Worm (Caenorhabditis elegans) whole organism, young adult: ENCODE results near the gene mut-14.

Experiments used
- ama-1 ChIP-seq, 3 experiments: fragments of 150-350 bp in 1 of 3; sonication (generic microtip) in 2 of 3; optimal IDR thresholded peaks; 2 replicates each; lab custom pipeline; 2014 to 2018; ENCODE audit warnings: missing biosample characterization in 2 of 3, missing genetic modification characterization in 2 of 3, missing genetic modification reagents in 2 of 3
- dpl-1 ChIP-seq: fragments of 150-350 bp; optimal IDR thresholded peaks from 2 replicates; lab custom pipeline; 2014; ENCODE audit warnings: missing biosample characterization, missing genetic modification reagents, missing genetic modification characterization
- lsl-1 ChIP-seq: fragments of 200-800 bp; sonication (Bioruptor generic); optimal IDR thresholded peaks from 2 replicates; lab custom pipeline; 2018; ENCODE audit warnings: mild to moderate bottlenecking, missing genetic modification characterization, moderate library complexity, missing compliant biosample characterization
- madf-10 ChIP-seq: sonication (generic microtip); optimal IDR thresholded peaks from 2 replicates; lab custom pipeline; 2016; ENCODE audit warnings: mild to moderate bottlenecking, missing genetic modification characterization, missing compliant biosample characterization
- snpc-4 ChIP-seq, 5 experiments: fragments of 150-350 bp in 1 of 5; sonication (generic microtip) in 4 of 5; optimal IDR thresholded peaks; 2 replicates each; lab custom pipeline; 2014 to 2018; ENCODE audit warnings: missing genetic modification characterization in 5 of 5, missing biosample characterization in 3 of 5, antibody characterized with exemption in 2 of 5, mild to moderate bottlenecking in 2 of 5, missing compliant biosample characterization in 2 of 5, missing genotype in 2 of 5, moderate library complexity in 2 of 5, missing genetic modification reagents in 1 of 5
- tbx-9 ChIP-seq: sonication (generic microtip); optimal IDR thresholded peaks from 2 replicates; lab custom pipeline; 2016; ENCODE audit warnings: borderline replicate concordance, missing genetic modification characterization, inconsistent platforms, missing compliant biosample characterization

ce11 chrV:5708331-5708730 lies 47.8 kb upstream of the mut-14 start:
- TF ChIP-seq snpc-4 (GFP tag; optimal IDR thresholded peaks at IDR 0.05; lab: Kevin White, UChicago) (no peak), snpc-4 (tag; optimal IDR thresholded peaks at IDR 0.05; lab: Kevin White, UChicago) (no peak), tbx-9 (tag; lab: Kevin White, UChicago) (no peak), lsl-1 (GFP tag; lab: Kevin White, UChicago) (no peak), madf-10 (tag; lab: Kevin White, UChicago) (no peak), dpl-1 (GFP tag; lab: Kevin White, UChicago) (no peak), ama-1 (optimal IDR thresholded peaks at IDR 0.05; lab: Kevin White, UChicago) (no peak), ama-1 (GFP tag; optimal IDR thresholded peaks at IDR 0.05; lab: Kevin White, UChicago) (no peak)
